Worm (Caenorhabditis elegans) whole organism, young adult: ENCODE measurements around the gene agl-1.

ENCODE experiments used
- B0035.1 ChIP-seq: sonication (generic microtip); optimal IDR thresholded peaks from 2 replicates; lab custom pipeline; 2016; ENCODE audit warnings: missing genetic modification characterization, mild to moderate bottlenecking, missing compliant biosample characterization, missing genotype, missing genetic modification reagents
- F10E7.11 ChIP-seq: sonication (generic microtip); optimal IDR thresholded peaks from 2 replicates; lab custom pipeline; 2017; ENCODE audit warnings: mild to moderate bottlenecking, missing genetic modification characterization, moderate library complexity, missing compliant biosample characterization
- K11D2.4 ChIP-seq: fragments of 200-800 bp; sonication (Bioruptor generic); IDR thresholded peaks from 2 replicates; pipeline ENCODE4 v1.3.6; 2022; ENCODE audit warnings: missing genetic modification reagents, missing genetic modification characterization, missing compliant biosample characterization
- ama-1 ChIP-seq, 3 experiments: fragments of 150-350 bp in 1 of 3; sonication (generic microtip) in 2 of 3; optimal IDR thresholded peaks; 2 replicates each; lab custom pipeline; 2014 to 2018; ENCODE audit warnings: missing biosample characterization in 2 of 3, missing genetic modification characterization in 2 of 3, missing genetic modification reagents in 2 of 3
- bed-2 ChIP-seq: fragments of 200-800 bp; sonication (Bioruptor generic); IDR thresholded peaks from 2 replicates; pipeline ENCODE4 v1.3.6; 2022; ENCODE audit warnings: missing genetic modification reagents, missing genetic modification characterization, missing compliant biosample characterization
- dpff-1 ChIP-seq: sonication (generic microtip); optimal IDR thresholded peaks from 2 replicates; lab custom pipeline; 2017; ENCODE audit warnings: mild to moderate bottlenecking, missing genetic modification characterization, missing compliant biosample characterization
- egl-44 ChIP-seq: fragments of 200-800 bp; sonication (Bioruptor generic); IDR thresholded peaks from 2 replicates; pipeline ENCODE4 v1.3.6; 2022; ENCODE audit warnings: missing genetic modification reagents, missing genetic modification characterization, missing compliant biosample characterization
- hlh-26 ChIP-seq: fragments of 200-800 bp; sonication (Bioruptor generic); conservative IDR thresholded peaks from 2 replicates; pipeline ENCODE4 v1.3.6; 2022; ENCODE audit warnings: missing genetic modification reagents, missing genetic modification characterization, missing compliant biosample characterization
- nhr-120 ChIP-seq: fragments of 200-800 bp; sonication (Bioruptor generic); IDR thresholded peaks from 2 replicates; pipeline ENCODE4 v1.3.6; 2022; ENCODE audit warnings: missing genetic modification characterization, missing compliant biosample characterization
- snpc-1.3 ChIP-seq: sonication (generic microtip); optimal IDR thresholded peaks from 2 replicates; lab custom pipeline; 2017; ENCODE audit warnings: missing genetic modification characterization, mild to moderate bottlenecking, missing compliant biosample characterization, antibody characterized with exemption, moderate library complexity, missing genotype, missing genetic modification reagents; ENCODE audit not compliant: insufficient read depth
- unc-62 ChIP-seq: fragments of 150-350 bp; optimal IDR thresholded peaks from 2 replicates; lab custom pipeline; 2014; ENCODE audit warnings: missing biosample characterization, missing genetic modification reagents, missing genetic modification characterization
- ztf-18 ChIP-seq: sonication (generic microtip); optimal IDR thresholded peaks from 2 replicates; lab custom pipeline; 2016; ENCODE audit warnings: missing genotype, mild to moderate bottlenecking, missing genetic modification characterization, missing compliant biosample characterization

DNA sequence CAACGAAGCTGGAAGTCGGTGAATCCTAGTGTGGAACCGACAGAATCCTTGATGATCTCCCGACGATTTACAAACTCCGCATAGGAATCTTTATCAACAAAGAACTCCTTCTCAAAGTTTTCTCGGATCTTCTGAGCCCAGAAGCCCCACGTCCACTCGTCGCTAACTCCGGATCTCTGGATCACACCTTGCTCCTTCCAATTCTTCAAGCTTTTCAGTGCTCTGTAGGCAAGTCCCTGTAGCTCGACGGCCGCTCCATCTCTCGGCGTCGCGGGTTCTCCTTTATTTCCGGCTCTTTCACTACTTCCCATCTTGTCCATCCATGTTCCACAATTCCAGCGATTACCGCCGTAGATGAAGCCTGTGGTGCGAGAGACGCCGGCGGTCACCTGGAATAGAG is 6.6 kb downstream of the agl-1 start:
- TF ChIP-seq egl-44 (GFP tag; lab: Robert Waterston, UW) = no peak
- no peak for TF ChIP-seq F10E7.11
- TF ChIP-seq B0035.1 (tag; lab: Kevin White, UChicago) = no peak
- no peak for TF ChIP-seq bed-2 (GFP tag; lab: Robert Waterston, UW)
- no peak for TF ChIP-seq hlh-26 (GFP tag; lab: Robert Waterston, UW)
- TF ChIP-seq K11D2.4 (GFP tag; lab: Robert Waterston, UW) = no peak
- no peak for TF ChIP-seq unc-62 (GFP tag; lab: Kevin White, UChicago)
- TF ChIP-seq ztf-18 (tag; lab: Kevin White, UChicago) = no peak
- no peak for TF ChIP-seq dpff-1
- TF ChIP-seq nhr-120 (GFP tag; lab: Robert Waterston, UW) = no peak
- no peak for TF ChIP-seq snpc-1.3 (tag; lab: Kevin White, UChicago)
- TF ChIP-seq ama-1 (optimal IDR thresholded peaks at IDR 0.05; lab: Kevin White, UChicago) = no peak
- no peak for TF ChIP-seq ama-1 (GFP tag; optimal IDR thresholded peaks at IDR 0.05; lab: Kevin White, UChicago)
